Worm (Caenorhabditis elegans) whole organism, young adult: Measurements from ENCODE around the gene F25B5.5.

Experiments used
- Y53F4B.3 ChIP-seq: fragments of 200-800 bp; sonication (Bioruptor generic); IDR thresholded peaks from 2 replicates; pipeline ENCODE4 v1.3.6; 2022; ENCODE audit warnings: missing genetic modification reagents, missing genetic modification characterization, missing compliant biosample characterization
- ama-1 ChIP-seq, 3 experiments: fragments of 150-350 bp in 1 of 3; sonication (generic microtip) in 2 of 3; optimal IDR thresholded peaks; 2 replicates each; lab custom pipeline; 2014 to 2018; ENCODE audit warnings: missing biosample characterization in 2 of 3, missing genetic modification characterization in 2 of 3, missing genetic modification reagents in 2 of 3
- lsl-1 ChIP-seq: fragments of 200-800 bp; sonication (Bioruptor generic); optimal IDR thresholded peaks from 2 replicates; lab custom pipeline; 2018; ENCODE audit warnings: mild to moderate bottlenecking, missing genetic modification characterization, moderate library complexity, missing compliant biosample characterization
- sdz-38 ChIP-seq: sonication (generic microtip); optimal IDR thresholded peaks from 2 replicates; lab custom pipeline; 2016; ENCODE audit warnings: missing genotype, missing genetic modification characterization, missing compliant biosample characterization
- snpc-4 ChIP-seq, 5 experiments: fragments of 150-350 bp in 1 of 5; sonication (generic microtip) in 4 of 5; optimal IDR thresholded peaks; 2 replicates each; lab custom pipeline; 2014 to 2018; ENCODE audit warnings: missing genetic modification characterization in 5 of 5, missing biosample characterization in 3 of 5, antibody characterized with exemption in 2 of 5, mild to moderate bottlenecking in 2 of 5, missing compliant biosample characterization in 2 of 5, missing genotype in 2 of 5, moderate library complexity in 2 of 5, missing genetic modification reagents in 1 of 5

- TF ChIP-seq Y53F4B.3 (GFP tag; lab: Robert Waterston, UW) (no peak), lsl-1 (GFP tag; lab: Kevin White, UChicago) (no peak), sdz-38 (tag; lab: Kevin White, UChicago) (no peak), ama-1 (optimal IDR thresholded peaks at IDR 0.05; lab: Kevin White, UChicago) (no peak), ama-1 (GFP tag; optimal IDR thresholded peaks at IDR 0.05; lab: Kevin White, UChicago) (no peak), snpc-4 (GFP tag; optimal IDR thresholded peaks at IDR 0.05; lab: Kevin White, UChicago) (no peak), snpc-4 (tag; optimal IDR thresholded peaks at IDR 0.05; lab: Kevin White, UChicago) (no peak)
These were observed 30.1 kb upstream of the F25B5.5 start for ce11 chrIII:5976021-5976420.
